Worm (Caenorhabditis elegans) whole organism, L2 larva: ENCODE data around the gene C04C3.6.
A peak's percentile ranks its signal among the peaks of the same experiment; 100 is the strongest.

Experiments used
- ama-1 ChIP-seq: fragments of 150-350 bp; optimal IDR thresholded peaks from 2 replicates; lab custom pipeline; 2018; ENCODE audit warnings: inconsistent platforms
- sem-4 ChIP-seq: fragments of 150-350 bp; optimal IDR thresholded peaks from 2 replicates; lab custom pipeline; 2014; ENCODE audit warnings: missing biosample characterization, missing genetic modification reagents, missing genetic modification characterization
- unc-62 ChIP-seq: fragments of 150-350 bp; optimal IDR thresholded peaks from 2 replicates; lab custom pipeline; 2014; ENCODE audit warnings: missing biosample characterization, missing genetic modification reagents, missing genetic modification characterization

DNA sequence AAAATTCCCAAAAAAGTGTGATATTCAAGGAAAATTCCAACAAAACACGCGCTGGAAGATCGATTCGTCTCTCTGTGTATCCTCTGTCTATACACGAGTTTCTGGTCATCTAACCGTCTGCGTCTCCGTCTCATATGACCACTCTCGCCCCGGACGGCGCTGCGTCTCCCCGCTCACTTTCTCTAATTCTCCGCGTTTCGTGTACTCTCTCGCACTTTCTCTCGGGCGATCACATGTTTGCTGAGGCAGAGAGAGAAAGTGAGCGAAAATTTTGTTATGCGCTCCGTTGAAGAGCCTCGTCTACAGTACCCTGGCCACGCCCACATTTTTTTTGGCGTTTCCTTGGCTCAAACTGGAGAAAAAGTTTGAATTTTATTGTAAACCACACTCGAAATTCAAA lies 37.8 kb downstream of the C04C3.6 start:
- TF ChIP-seq ama-1, result no peak
- TF ChIP-seq unc-62 (GFP tag; lab: Kevin White, UChicago), result no peak
- TF ChIP-seq sem-4, result peak; percentile 84
